Fruit fly (Drosophila melanogaster): ENCODE data around the gene CG33061.

CG33061 gene

dm6 chr3L:16329495-16329894 lies at the start of gene CG33061:
CG33061 (plus strand) TSS chr3L:16329795.
- TF ChIP-seq CG1620 (GFP tag; optimal IDR thresholded peaks at IDR 0.05): no peak
- TF ChIP-seq CG33017 (tag; optimal IDR thresholded peaks at IDR 0.05): no peak
- no peak for TF ChIP-seq tj (GFP tag; optimal IDR thresholded peaks at IDR 0.05)
- TF ChIP-seq Crg-1 (GFP tag; optimal IDR thresholded peaks at IDR 0.05): no peak
- TF ChIP-seq kay (GFP tag; ENCODE audit: borderline replicate concordance): no peak
- no peak for TF ChIP-seq CG5204 (GFP tag; optimal IDR thresholded peaks at IDR 0.05)
- TF ChIP-seq Clk (GFP tag; optimal IDR thresholded peaks at IDR 0.05): no peak
- no peak for TF ChIP-seq bab1 (GFP tag; optimal IDR thresholded peaks at IDR 0.05)
- no peak for TF ChIP-seq Mnt (GFP tag; optimal IDR thresholded peaks at IDR 0.05)
- no peak for TF ChIP-seq CG7101 (tag; optimal IDR thresholded peaks at IDR 0.05)
- TF ChIP-seq cic (GFP tag; optimal IDR thresholded peaks at IDR 0.05): no peak

- TF ChIP-seq CG33017 (tag; optimal IDR thresholded peaks at IDR 0.05) (no peak), Crg-1 (GFP tag; optimal IDR thresholded peaks at IDR 0.05) (no peak), Clk (GFP tag; optimal IDR thresholded peaks at IDR 0.05) (no peak), CG14711 (tag; optimal IDR thresholded peaks at IDR 0.05) (no peak), Hr96 (GFP tag; optimal IDR thresholded peaks at IDR 0.05) (no peak), CG12768 (GFP tag; optimal IDR thresholded peaks at IDR 0.05) (no peak), ovo (GFP tag; optimal IDR thresholded peaks at IDR 0.05) (no peak), CG7101 (tag; optimal IDR thresholded peaks at IDR 0.05) (no peak), toe (GFP tag; optimal IDR thresholded peaks at IDR 0.05) (no peak), CG5204 (GFP tag; optimal IDR thresholded peaks at IDR 0.05) (no peak), cic (GFP tag; optimal IDR thresholded peaks at IDR 0.05) (no peak), cnc (optimal IDR thresholded peaks at IDR 0.05) (no peak), pad (GFP tag; optimal IDR thresholded peaks at IDR 0.05) (no peak), bab1 (GFP tag; optimal IDR thresholded peaks at IDR 0.05) (no peak)
Measured at dm6 chr3L:16279987-16280454, 49.6 kb upstream of the CG33061 start, which contains the start of gene CG13064. CG13064 (plus strand) TSS chr3L:16280404.

- TF ChIP-seq Crg-1 (GFP tag; optimal IDR thresholded peaks at IDR 0.05) (no peak), ovo (GFP tag; optimal IDR thresholded peaks at IDR 0.05) (no peak), cic (GFP tag; optimal IDR thresholded peaks at IDR 0.05) (no peak), CG14711 (tag; optimal IDR thresholded peaks at IDR 0.05) (no peak), CG12768 (GFP tag; optimal IDR thresholded peaks at IDR 0.05) (no peak), pad (GFP tag; optimal IDR thresholded peaks at IDR 0.05) (no peak), kay (GFP tag; ENCODE audit: borderline replicate concordance) (no peak), toe (GFP tag; optimal IDR thresholded peaks at IDR 0.05) (no peak), CG7101 (tag; optimal IDR thresholded peaks at IDR 0.05) (no peak), tj (GFP tag; optimal IDR thresholded peaks at IDR 0.05) (no peak)
Measured at dm6 chr3L:16281880-16282556, 47.6 kb upstream of the CG33061 start, which contains the start of gene CG13049. CG13049 (minus strand) TSS chr3L:16281930.

- no peak for TF ChIP-seq pad (GFP tag; optimal IDR thresholded peaks at IDR 0.05)
- TF ChIP-seq toe (GFP tag; optimal IDR thresholded peaks at IDR 0.05): no peak
- no peak for TF ChIP-seq cnc (optimal IDR thresholded peaks at IDR 0.05)
- TF ChIP-seq Crg-1 (GFP tag; optimal IDR thresholded peaks at IDR 0.05): no peak
- TF ChIP-seq kay (GFP tag; ENCODE audit: borderline replicate concordance): no peak
- no peak for TF ChIP-seq CG12768 (GFP tag; optimal IDR thresholded peaks at IDR 0.05)
- no peak for TF ChIP-seq CG7045 (GFP tag; optimal IDR thresholded peaks at IDR 0.05)
- TF ChIP-seq CG33017 (tag; optimal IDR thresholded peaks at IDR 0.05): no peak
- TF ChIP-seq ovo (GFP tag; optimal IDR thresholded peaks at IDR 0.05): no peak
- no peak for TF ChIP-seq Hr96 (GFP tag; optimal IDR thresholded peaks at IDR 0.05)
- TF ChIP-seq CG5204 (GFP tag; optimal IDR thresholded peaks at IDR 0.05): no peak
- TF ChIP-seq CG1620 (GFP tag; optimal IDR thresholded peaks at IDR 0.05): no peak
- TF ChIP-seq bab1 (GFP tag; optimal IDR thresholded peaks at IDR 0.05): no peak
- no peak for TF ChIP-seq CG14711 (tag; optimal IDR thresholded peaks at IDR 0.05)
- no peak for TF ChIP-seq tj (GFP tag; optimal IDR thresholded peaks at IDR 0.05)
- TF ChIP-seq CG11617 (GFP tag; optimal IDR thresholded peaks at IDR 0.05): no peak
- TF ChIP-seq CG7101 (tag; optimal IDR thresholded peaks at IDR 0.05): no peak
- no peak for TF ChIP-seq Mnt (GFP tag; optimal IDR thresholded peaks at IDR 0.05)
- TF ChIP-seq Clk (GFP tag; optimal IDR thresholded peaks at IDR 0.05): no peak
Measured at dm6 chr3L:16283821-16284220, 45.8 kb upstream of the CG33061 start, which contains the start of gene CG13048. CG13048 (minus strand) TSS chr3L:16283921.

dm6 chr3L:16285346-16285911 lies 44.2 kb upstream of the CG33061 start, which contains the start of gene CG13047:
CG13047 (minus strand) TSS chr3L:16285396.
- TF ChIP-seq CG7101 (tag; optimal IDR thresholded peaks at IDR 0.05) (no peak), bab1 (GFP tag; optimal IDR thresholded peaks at IDR 0.05) (no peak), tj (GFP tag; optimal IDR thresholded peaks at IDR 0.05) (no peak), toe (GFP tag; optimal IDR thresholded peaks at IDR 0.05) (no peak), CG12768 (GFP tag; optimal IDR thresholded peaks at IDR 0.05) (no peak), Crg-1 (GFP tag; optimal IDR thresholded peaks at IDR 0.05) (no peak), CG14711 (tag; optimal IDR thresholded peaks at IDR 0.05) (no peak), CG7045 (GFP tag; optimal IDR thresholded peaks at IDR 0.05) (no peak)

dm6 chr3L:16286258-16286657 lies 43.3 kb upstream of the CG33061 start:
- no peak for TF ChIP-seq CG14711 (tag; optimal IDR thresholded peaks at IDR 0.05)
- no peak for TF ChIP-seq CG5204 (GFP tag; optimal IDR thresholded peaks at IDR 0.05)
- no peak for TF ChIP-seq bab1 (GFP tag; optimal IDR thresholded peaks at IDR 0.05)
- TF ChIP-seq CG33017 (tag; optimal IDR thresholded peaks at IDR 0.05): no peak

Data from whole organism, adult.